Fruit fly (Drosophila melanogaster) whole organism, embryonic: Measurements from ENCODE around the gene Kmn2.

Source experiments
- ATbp ChIP-seq: fragments of 200-800 bp; sonication (Bioruptor generic); optimal IDR thresholded peaks from 2 replicates; lab custom pipeline; 2017; ENCODE audit warnings: missing biosample characterization, mild to moderate bottlenecking, missing genetic modification characterization, missing genetic modification reagents
- Adf1 ChIP-seq: fragments of 200-800 bp; sonication (Bioruptor generic); IDR thresholded peaks from 2 replicates; pipeline ENCODE4 v1.3.6; 2022; ENCODE audit warnings: missing biosample characterization, missing genetic modification characterization
- CG10979 ChIP-seq: fragments of 200-800 bp; sonication (Bioruptor generic); optimal IDR thresholded peaks from 2 replicates; lab custom pipeline; 2018; ENCODE audit warnings: missing biosample characterization, mild to moderate bottlenecking, missing genetic modification characterization, moderate library complexity
- CG12155 ChIP-seq: fragments of 200-800 bp; sonication (Bioruptor generic); optimal IDR thresholded peaks from 3 replicates; lab custom pipeline; 2016; ENCODE audit warnings: missing biosample characterization, missing genetic modification characterization
- CG13424 ChIP-seq: fragments of 200-800 bp; sonication (Bioruptor generic); optimal IDR thresholded peaks from 2 replicates; lab custom pipeline; 2019; ENCODE audit warnings: missing biosample characterization, mild to moderate bottlenecking, missing genetic modification characterization, moderate library complexity
- CG15011 ChIP-seq: fragments of 200-800 bp; sonication (Bioruptor generic); optimal IDR thresholded peaks from 3 replicates; lab custom pipeline; 2018; ENCODE audit warnings: missing biosample characterization, mild to moderate bottlenecking, missing genetic modification characterization
- CG17829 ChIP-seq: fragments of 200-800 bp; optimal IDR thresholded peaks from 2 replicates; lab custom pipeline; 2019; ENCODE audit warnings: missing biosample characterization, mild to moderate bottlenecking, missing genetic modification characterization, moderate library complexity
- CG30403 ChIP-seq: fragments of 200-800 bp; sonication (Bioruptor generic); optimal IDR thresholded peaks from 3 replicates; lab custom pipeline; 2016; ENCODE audit warnings: missing biosample characterization, missing genetic modification characterization
- CG33557 ChIP-seq: fragments of 200-800 bp; sonication (Bioruptor generic); optimal IDR thresholded peaks from 2 replicates; lab custom pipeline; 2019; ENCODE audit warnings: missing biosample characterization, mild to moderate bottlenecking, missing genetic modification characterization, moderate library complexity
- CG4730 ChIP-seq: fragments of 200-800 bp; sonication (Bioruptor generic); IDR thresholded peaks from 2 replicates; pipeline ENCODE4 v1.3.6; 2022; ENCODE audit warnings: missing biosample characterization, missing genetic modification characterization
- CG6254 ChIP-seq: fragments of 200-800 bp; sonication (Bioruptor generic); optimal IDR thresholded peaks from 3 replicates; lab custom pipeline; 2017; ENCODE audit warnings: mild to moderate bottlenecking, missing biosample characterization, missing genetic modification reagents, missing genetic modification characterization
- CG7357 ChIP-seq: fragments of 200-800 bp; sonication (Bioruptor generic); IDR thresholded peaks from 3 replicates; pipeline ENCODE4 v1.3.6; 2022; ENCODE audit warnings: missing biosample characterization, missing genetic modification characterization
- CG8388 ChIP-seq: fragments of 200-800 bp; sonication (Bioruptor generic); optimal IDR thresholded peaks from 2 replicates; lab custom pipeline; 2019; ENCODE audit warnings: missing biosample characterization, mild to moderate bottlenecking, missing genetic modification characterization, moderate library complexity
- CG9215 ChIP-seq: fragments of 200-800 bp; sonication (Bioruptor generic); IDR thresholded peaks from 2 replicates; pipeline ENCODE4 v1.3.6; 2022; ENCODE audit warnings: missing biosample characterization, missing genetic modification characterization
- CG9727 ChIP-seq: fragments of 200-800 bp; sonication (Bioruptor generic); optimal IDR thresholded peaks from 3 replicates; lab custom pipeline; 2017; ENCODE audit warnings: missing biosample characterization, mild to moderate bottlenecking, missing genetic modification characterization
- D19A ChIP-seq: fragments of 200-800 bp; optimal IDR thresholded peaks from 3 replicates; lab custom pipeline; 2019; ENCODE audit warnings: missing biosample characterization, mild to moderate bottlenecking, missing genetic modification characterization, moderate library complexity
- Fer1 ChIP-seq: fragments of 200-800 bp; sonication (Bioruptor generic); optimal IDR thresholded peaks from 2 replicates; lab custom pipeline; 2017; ENCODE audit warnings: missing biosample characterization, mild to moderate bottlenecking, missing genetic modification characterization
- GATAe ChIP-seq: fragments of 200-800 bp; sonication (Bioruptor generic); conservative IDR thresholded peaks from 2 replicates; pipeline ENCODE4 v1.3.6; 2022; ENCODE audit warnings: missing biosample characterization, missing genetic modification characterization
- H2.0 ChIP-seq: fragments of 200-800 bp; sonication (Bioruptor generic); IDR thresholded peaks from 2 replicates; pipeline ENCODE4 v1.3.6; 2022; ENCODE audit warnings: missing biosample characterization, missing genetic modification characterization
- HmgD ChIP-seq: fragments of 200-800 bp; sonication (Bioruptor generic); optimal IDR thresholded peaks from 3 replicates; lab custom pipeline; 2016; ENCODE audit warnings: missing biosample characterization, missing genetic modification characterization
- Hr3 ChIP-seq: fragments of 200-800 bp; sonication (Bioruptor generic); optimal IDR thresholded peaks from 3 replicates; lab custom pipeline; 2016; ENCODE audit warnings: missing biosample characterization, missing genetic modification characterization
- MBD-R2 ChIP-seq: fragments of 200-800 bp; sonication (Bioruptor generic); IDR thresholded peaks from 2 replicates; pipeline ENCODE4 v1.3.6; 2022; ENCODE audit warnings: missing biosample characterization, missing genetic modification characterization
- Med ChIP-seq: fragments of 200-800 bp; sonication (Bioruptor generic); peaks from one replicate; lab custom pipeline; 2016; ENCODE audit warnings: missing biosample characterization, missing genetic modification characterization, mild to moderate bottlenecking, inconsistent platforms, moderate library complexity
- Mrtf ChIP-seq: fragments of 200-800 bp; sonication (Bioruptor generic); IDR thresholded peaks from 3 replicates; pipeline ENCODE4 v1.3.6; 2022; ENCODE audit warnings: missing biosample characterization, missing genetic modification characterization
- NfI ChIP-seq: fragments of 200-800 bp; sonication (Bioruptor generic); optimal IDR thresholded peaks from 3 replicates; lab custom pipeline; 2018; ENCODE audit warnings: missing biosample characterization, mild to moderate bottlenecking, missing genetic modification characterization, moderate library complexity
- Poxn ChIP-seq: fragments of 200-800 bp; sonication (Bioruptor generic); IDR thresholded peaks from 2 replicates; pipeline ENCODE4 v1.3.6; 2022; ENCODE audit warnings: missing biosample characterization, missing genetic modification characterization
- Scr ChIP-seq: fragments of 200-800 bp; sonication (Bioruptor generic); IDR thresholded peaks from 2 replicates; pipeline ENCODE4 v1.3.6; 2022; ENCODE audit warnings: missing biosample characterization, missing genetic modification characterization; ENCODE audit not compliant: partially characterized antibody
- Side ChIP-seq: fragments of 200-800 bp; sonication (Bioruptor generic); optimal IDR thresholded peaks from 2 replicates; lab custom pipeline; 2016; ENCODE audit warnings: missing biosample characterization, missing genetic modification characterization
- Sry-δ ChIP-seq: fragments of 200-800 bp; sonication (Bioruptor generic); optimal IDR thresholded peaks from 2 replicates; lab custom pipeline; 2016; ENCODE audit warnings: missing biosample characterization, missing genetic modification characterization
- YL-1 ChIP-seq: fragments of 200-800 bp; sonication (Bioruptor generic); optimal IDR thresholded peaks from 3 replicates; lab custom pipeline; 2017; ENCODE audit warnings: missing biosample characterization, mild to moderate bottlenecking, missing genetic modification characterization
- cad ChIP-seq: fragments of >200 bp; optimal IDR thresholded peaks from 2 replicates; lab custom pipeline; 2017; ENCODE audit warnings: missing biosample characterization, missing genetic modification characterization
- croc ChIP-seq: fragments of 200-800 bp; sonication (Bioruptor generic); conservative IDR thresholded peaks from 3 replicates; pipeline ENCODE4 v1.3.6; 2022; ENCODE audit warnings: missing biosample characterization, missing genetic modification characterization
- crp ChIP-seq, 2 experiments: fragments of 200-800 bp; sonication (Bioruptor generic); optimal IDR thresholded peaks; 2 replicates in 1 of 2; 3 replicates in 1 of 2; lab custom pipeline; 2017; ENCODE audit warnings: missing biosample characterization in 2 of 2, missing genetic modification characterization in 2 of 2, mild to moderate bottlenecking in 1 of 2, moderate library complexity in 1 of 2
- dpn ChIP-seq, 2 experiments: fragments of 200-800 bp; sonication (Bioruptor generic); optimal IDR thresholded peaks; 3 replicates each; lab custom pipeline; 2016; ENCODE audit warnings: missing biosample characterization in 2 of 2, missing genetic modification characterization in 2 of 2
- fru ChIP-seq: fragments of >200 bp; optimal IDR thresholded peaks from 2 replicates; lab custom pipeline; 2017
- hbn ChIP-seq: fragments of 200-800 bp; sonication (Bioruptor generic); IDR thresholded peaks from 2 replicates; pipeline ENCODE4 v1.3.6; 2022; ENCODE audit warnings: missing biosample characterization, missing genetic modification characterization; ENCODE audit not compliant: partially characterized antibody
- her ChIP-seq: fragments of 200-800 bp; sonication (Bioruptor generic); optimal IDR thresholded peaks from 2 replicates; lab custom pipeline; 2016; ENCODE audit warnings: missing biosample characterization, missing genetic modification characterization
- ind ChIP-seq: fragments of 200-800 bp; sonication (Bioruptor generic); optimal IDR thresholded peaks from 3 replicates; lab custom pipeline; 2016; ENCODE audit warnings: missing biosample characterization, missing genetic modification characterization
- kni ChIP-seq: fragments of 200-800 bp; sonication (Bioruptor generic); optimal IDR thresholded peaks from 3 replicates; lab custom pipeline; 2017; ENCODE audit warnings: mild to moderate bottlenecking, missing biosample characterization, missing genetic modification reagents, missing genetic modification characterization
- knrl ChIP-seq: fragments of 200-800 bp; sonication (Bioruptor generic); IDR thresholded peaks from 3 replicates; pipeline ENCODE4 v1.3.6; 2022; ENCODE audit warnings: missing biosample characterization, missing genetic modification characterization; ENCODE audit not compliant: partially characterized antibody
- maf-S ChIP-seq: fragments of 200-800 bp; sonication (Bioruptor generic); optimal IDR thresholded peaks from 2 replicates; lab custom pipeline; 2016; ENCODE audit warnings: missing biosample characterization, missing genetic modification characterization
- mirr ChIP-seq: fragments of 200-800 bp; sonication (Bioruptor generic); optimal IDR thresholded peaks from 3 replicates; lab custom pipeline; 2018; ENCODE audit warnings: missing biosample characterization, mild to moderate bottlenecking, missing genetic modification characterization
- org-1 ChIP-seq: fragments of 200-800 bp; sonication (Bioruptor generic); optimal IDR thresholded peaks from 2 replicates; lab custom pipeline; 2017; ENCODE audit warnings: missing biosample characterization, missing genetic modification characterization
- phol ChIP-seq: fragments of 200-800 bp; sonication (Bioruptor generic); optimal IDR thresholded peaks from 3 replicates; lab custom pipeline; 2018; ENCODE audit warnings: missing biosample characterization, mild to moderate bottlenecking, missing genetic modification characterization, moderate library complexity
- pzg ChIP-seq: fragments of 200-800 bp; sonication (Bioruptor generic); optimal IDR thresholded peaks from 3 replicates; lab custom pipeline; 2018; ENCODE audit warnings: missing biosample characterization, mild to moderate bottlenecking, missing genetic modification characterization, moderate library complexity
- row ChIP-seq: fragments of 200-800 bp; sonication (Bioruptor generic); IDR thresholded peaks from 3 replicates; pipeline ENCODE4 v1.3.6; 2022; ENCODE audit warnings: missing biosample characterization, missing genetic modification characterization
- sug ChIP-seq: fragments of 200-800 bp; optimal IDR thresholded peaks from 2 replicates; lab custom pipeline; 2019; ENCODE audit warnings: missing biosample characterization, mild to moderate bottlenecking, missing genetic modification characterization, moderate library complexity
- tin ChIP-seq: fragments of 200-800 bp; sonication (Bioruptor generic); optimal IDR thresholded peaks from 3 replicates; lab custom pipeline; 2016; ENCODE audit warnings: missing biosample characterization, missing genetic modification characterization
- unc-4 ChIP-seq: fragments of 200-800 bp; sonication (Bioruptor generic); IDR thresholded peaks from 2 replicates; pipeline ENCODE4 v1.3.6; 2022; ENCODE audit warnings: missing biosample characterization, missing genetic modification characterization; ENCODE audit not compliant: partially characterized antibody
- vvl ChIP-seq: fragments of 200-800 bp; sonication (Bioruptor generic); IDR thresholded peaks from 2 replicates; pipeline ENCODE4 v1.3.6; 2022; ENCODE audit warnings: missing biosample characterization, missing genetic modification characterization

Gene Kmn2

DNA sequence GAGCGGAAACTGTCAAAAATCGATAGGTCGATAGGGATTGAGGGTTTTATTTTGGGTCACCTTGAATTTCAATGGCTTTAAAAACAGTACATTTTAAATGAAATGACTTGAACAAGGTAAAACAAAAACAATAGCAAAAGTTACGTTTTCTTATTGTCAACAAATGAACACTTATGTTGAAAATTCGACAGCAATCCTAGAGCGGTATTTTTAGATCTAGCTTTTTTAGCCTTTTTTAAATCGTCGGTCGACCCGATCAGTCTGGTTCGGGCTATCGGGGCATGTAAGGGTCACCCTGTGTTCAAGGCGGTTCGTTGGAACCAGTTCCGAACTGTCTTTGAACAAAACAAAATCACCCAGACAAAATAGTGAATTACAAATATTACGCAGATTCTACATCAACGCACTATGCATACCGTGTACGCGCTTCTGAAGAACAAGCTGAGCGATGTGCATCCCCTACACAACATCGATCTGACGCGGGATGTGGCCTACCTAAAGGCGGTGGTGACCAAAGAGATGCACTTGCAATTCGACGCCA, 8.0 kb upstream of the Kmn2 start, which contains the start of the genes CG11052 and CG3223 (continued):
- TF ChIP-seq D19A: peak; percentile 64
- no peak for TF ChIP-seq ind (GFP tag; lab: Kevin White, UChicago)
- no peak for TF ChIP-seq croc (GFP tag; lab: Robert Waterston, UW)
- no peak for TF ChIP-seq ATbp (GFP tag; lab: Kevin White, UChicago)
- no peak for TF ChIP-seq CG33557
- 0 out of 3 replicates have a peak, but pooled peaks have one; percentile 22 for TF ChIP-seq knrl (GFP tag; lab: Robert Waterston, UW)
- peak; percentile 100 for TF ChIP-seq CG6254
- peak; percentile 63 for TF ChIP-seq Sry-δ
- TF ChIP-seq YL-1 (GFP tag; lab: Kevin White, UChicago): peak; percentile 55
- TF ChIP-seq CG13424 (tag; lab: Kevin White, UChicago): peak; percentile 44
- TF ChIP-seq Mrtf (GFP tag; lab: Robert Waterston, UW): no peak
- TF ChIP-seq Poxn (GFP tag; lab: Robert Waterston, UW): no peak
- no peak for TF ChIP-seq CG9215 (GFP tag; lab: Robert Waterston, UW)
- TF ChIP-seq Scr (GFP tag; lab: Robert Waterston, UW): peak; percentile 59
- peak; percentile 24 for TF ChIP-seq Side (GFP tag; lab: Kevin White, UChicago)
- TF ChIP-seq Hr3 (GFP tag; lab: Kevin White, UChicago): peak; percentile 1
- TF ChIP-seq CG9727 (GFP tag; lab: Kevin White, UChicago): no peak
- peak; percentile 32 for TF ChIP-seq sug (tag; lab: Kevin White, UChicago)
- no peak for TF ChIP-seq maf-S
- no peak for TF ChIP-seq fru (lab: Kevin White, UChicago)
- TF ChIP-seq NfI (GFP tag; lab: Kevin White, UChicago): peak; percentile 64
- no peak for TF ChIP-seq HmgD (GFP tag; lab: Kevin White, UChicago)
- TF ChIP-seq CG4730 (GFP tag; lab: Robert Waterston, UW): no peak
- TF ChIP-seq MBD-R2: peak; percentile 81
- no peak for TF ChIP-seq org-1 (GFP tag; lab: Kevin White, UChicago)
- TF ChIP-seq hbn: 0 out of 2 replicates have a peak, but pooled peaks have one; percentile 33
- TF ChIP-seq vvl (GFP tag; lab: Robert Waterston, UW): peak; percentile 51
- TF ChIP-seq dpn (GFP tag; optimal IDR thresholded peaks at IDR 0.05; lab: Kevin White, UChicago): peak in 1 of 2 experiments; percentile 21
- TF ChIP-seq crp (GFP tag; optimal IDR thresholded peaks at IDR 0.05; lab: Kevin White, UChicago): peak in 1 of 2 experiments; percentile 9
- no peak for TF ChIP-seq CG8388 (GFP tag; lab: Kevin White, UChicago)
- TF ChIP-seq Adf1 (GFP tag; lab: Robert Waterston, UW): no peak
- peak; percentile 22 for TF ChIP-seq phol (tag; lab: Kevin White, UChicago)
- peak; percentile 16 for TF ChIP-seq CG17829
- TF ChIP-seq unc-4: peak; percentile 39; the same call in 1 of the 2 replicates
- peak; percentile 66 for TF ChIP-seq cad (GFP tag; lab: Kevin White, UChicago)
- peak; percentile 89 for TF ChIP-seq Med
- no peak for TF ChIP-seq CG15011
- no peak for TF ChIP-seq CG7357 (GFP tag; lab: Robert Waterston, UW)
- peak; percentile 21 for TF ChIP-seq kni
- peak; percentile 62 for TF ChIP-seq row (GFP tag; lab: Robert Waterston, UW)
- peak; percentile 16 for TF ChIP-seq tin
- peak; percentile 44 for TF ChIP-seq Fer1
- peak; percentile 72 for TF ChIP-seq pzg
- TF ChIP-seq her: peak; percentile 29
- TF ChIP-seq mirr (GFP tag; lab: Kevin White, UChicago): peak; percentile 10
- TF ChIP-seq GATAe (GFP tag; lab: Robert Waterston, UW): no peak
- peak; percentile 1 for TF ChIP-seq CG10979 (tag; lab: Kevin White, UChicago)
- TF ChIP-seq CG30403 (GFP tag; lab: Kevin White, UChicago): peak; percentile 16
- TF ChIP-seq H2.0: no peak
- TF ChIP-seq CG12155 (GFP tag; lab: Kevin White, UChicago): peak; percentile 4
